Worm (Caenorhabditis elegans) whole organism, young adult: ENCODE results near the gene T03F7.5.

Source experiments
- F49E8.2 ChIP-seq: sonication (generic microtip); optimal IDR thresholded peaks from 3 replicates; lab custom pipeline; 2017; ENCODE audit warnings: missing genetic modification characterization, mild to moderate bottlenecking, missing compliant biosample characterization, antibody characterized with exemption, moderate library complexity; ENCODE audit not compliant: insufficient read depth
- F55B11.4 ChIP-seq: sonication (generic microtip); optimal IDR thresholded peaks from 2 replicates; lab custom pipeline; 2016; ENCODE audit warnings: missing compliant biosample characterization, missing genetic modification characterization, borderline replicate concordance; ENCODE audit not compliant: insufficient read depth
- F57A8.1 ChIP-seq: fragments of 200-800 bp; sonication (Bioruptor generic); optimal IDR thresholded peaks from 2 replicates; lab custom pipeline; 2018; ENCODE audit warnings: mild to moderate bottlenecking, missing genetic modification characterization, moderate library complexity, missing compliant biosample characterization
- dpl-1 ChIP-seq: fragments of 150-350 bp; optimal IDR thresholded peaks from 2 replicates; lab custom pipeline; 2014; ENCODE audit warnings: missing biosample characterization, missing genetic modification reagents, missing genetic modification characterization
- hrde-1 ChIP-seq: sonication (generic microtip); optimal IDR thresholded peaks from 2 replicates; lab custom pipeline; 2016; ENCODE audit warnings: missing genetic modification characterization, mild to moderate bottlenecking, missing compliant biosample characterization, moderate library complexity, missing genotype, missing genetic modification reagents, borderline replicate concordance
- let-607 ChIP-seq, 2 experiments: fragments of 200-800 bp in 1 of 2; sonication (Bioruptor generic) in 1 of 2; sonication (generic microtip) in 1 of 2; optimal IDR thresholded peaks; 2 replicates each; lab custom pipeline; 2016 to 2018; ENCODE audit warnings: mild to moderate bottlenecking in 2 of 2, missing compliant biosample characterization in 2 of 2, missing genetic modification characterization in 2 of 2, moderate library complexity in 2 of 2, missing genotype in 1 of 2
- lir-1 ChIP-seq: fragments of 200-800 bp; sonication (Bioruptor generic); conservative IDR thresholded peaks from 2 replicates; pipeline ENCODE4 v1.3.6; 2022; ENCODE audit warnings: missing genetic modification reagents, missing genetic modification characterization, missing compliant biosample characterization
- snpc-3.4 ChIP-seq: sonication (generic microtip); optimal IDR thresholded peaks from 2 replicates; lab custom pipeline; 2017; ENCODE audit warnings: missing genetic modification characterization, mild to moderate bottlenecking, missing compliant biosample characterization, antibody characterized with exemption, moderate library complexity, missing genotype, missing genetic modification reagents
- snpc-4 ChIP-seq, 5 experiments: fragments of 150-350 bp in 1 of 5; sonication (generic microtip) in 4 of 5; optimal IDR thresholded peaks; 2 replicates each; lab custom pipeline; 2014 to 2018; ENCODE audit warnings: missing genetic modification characterization in 5 of 5, missing biosample characterization in 3 of 5, antibody characterized with exemption in 2 of 5, mild to moderate bottlenecking in 2 of 5, missing compliant biosample characterization in 2 of 5, missing genotype in 2 of 5, moderate library complexity in 2 of 5, missing genetic modification reagents in 1 of 5
- sptf-2 ChIP-seq: fragments of 200-800 bp; sonication (Bioruptor generic); optimal IDR thresholded peaks from 2 replicates; lab custom pipeline; 2018; ENCODE audit warnings: mild to moderate bottlenecking, missing genetic modification characterization, missing compliant biosample characterization
- unc-130 ChIP-seq: sonication (generic microtip); optimal IDR thresholded peaks from 2 replicates; lab custom pipeline; 2016; ENCODE audit warnings: missing genetic modification reagents, missing genetic modification characterization, missing compliant biosample characterization
- unc-62 ChIP-seq: fragments of 150-350 bp; optimal IDR thresholded peaks from 2 replicates; lab custom pipeline; 2014; ENCODE audit warnings: missing biosample characterization, missing genetic modification reagents, missing genetic modification characterization
- ztf-3 ChIP-seq: fragments of 200-800 bp; sonication (Bioruptor generic); optimal IDR thresholded peaks from 2 replicates; lab custom pipeline; 2018; ENCODE audit warnings: mild to moderate bottlenecking, missing genetic modification characterization, missing compliant biosample characterization

DNA sequence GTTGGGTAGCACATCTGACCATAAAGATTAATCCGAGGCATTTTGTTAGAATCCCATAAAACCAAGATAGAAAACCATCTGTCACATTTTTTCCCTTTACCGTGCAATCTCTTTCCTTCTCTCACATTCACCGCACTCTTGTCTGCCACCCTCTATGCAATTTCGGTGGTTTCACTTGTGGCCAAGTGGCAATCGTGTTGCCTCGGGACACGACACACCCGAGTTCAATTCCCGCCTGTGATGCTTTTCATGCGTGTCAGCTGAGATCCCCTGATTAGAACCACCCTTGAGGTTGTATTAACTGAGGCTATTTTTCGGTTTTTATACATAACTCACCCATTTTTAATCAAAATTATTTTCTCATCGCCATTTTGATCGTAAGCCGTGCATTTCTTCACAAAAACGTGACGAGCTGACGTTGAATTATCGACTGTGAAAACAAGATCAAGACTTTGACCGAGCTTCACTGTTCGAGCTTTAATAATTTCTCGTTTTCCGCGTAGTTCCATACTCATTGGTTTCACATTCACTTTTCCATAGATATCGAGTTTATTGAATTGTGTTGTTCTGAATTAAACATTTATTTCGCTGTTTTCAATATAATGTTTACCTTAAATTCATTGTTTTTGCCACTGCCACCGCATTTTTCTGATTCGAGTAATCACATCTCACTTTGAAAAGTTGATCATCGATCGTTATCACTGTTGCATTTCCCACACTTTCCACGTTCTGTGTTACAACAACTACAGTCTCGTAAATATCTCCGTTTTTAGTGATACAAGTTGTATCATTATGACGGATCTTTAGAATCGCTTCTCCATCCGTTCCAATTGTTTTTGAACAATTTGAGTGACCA lies 15.7 kb upstream of the T03F7.5 start:
- peak; percentile 83 for TF ChIP-seq lir-1
- peak; percentile 99 for TF ChIP-seq F57A8.1
- peak; percentile 25 for TF ChIP-seq F55B11.4 (tag; lab: Kevin White, UChicago)
- TF ChIP-seq dpl-1 (GFP tag; lab: Kevin White, UChicago): peak; percentile 61
- TF ChIP-seq snpc-4 (GFP tag; optimal IDR thresholded peaks at IDR 0.05; lab: Kevin White, UChicago): peak; percentile 87
- peak; percentile 68 to 91 (median 88) for TF ChIP-seq snpc-4 (tag; optimal IDR thresholded peaks at IDR 0.05; lab: Kevin White, UChicago)
- TF ChIP-seq hrde-1 (tag; lab: Kevin White, UChicago): peak; percentile 94
- peak; percentile 99 for TF ChIP-seq sptf-2 (GFP tag; lab: Kevin White, UChicago)
- peak; percentile 93 for TF ChIP-seq F49E8.2 (tag; lab: Kevin White, UChicago)
- peak; percentile 93 for TF ChIP-seq unc-130 (GFP tag; lab: Kevin White, UChicago)
- TF ChIP-seq unc-62 (GFP tag; lab: Kevin White, UChicago): peak; percentile 25
- peak; percentile 96 for TF ChIP-seq snpc-3.4 (tag; lab: Kevin White, UChicago)
- TF ChIP-seq ztf-3 (GFP tag; lab: Kevin White, UChicago): peak; percentile 92
- TF ChIP-seq let-607 (tag; optimal IDR thresholded peaks at IDR 0.05; lab: Kevin White, UChicago): peak; percentile 88 to 90
